Worm (Caenorhabditis elegans): Measurements from ENCODE around the gene C14A4.8.

Gene C14A4.8

ce11 chrII:10555484-10556075 is 42.4 kb downstream of the C14A4.8 start (continued):
- TF ChIP-seq daf-8 (GFP tag; IDR thresholded peaks at IDR 0.05) (no peak), aly-2 (tag; optimal IDR thresholded peaks at IDR 0.05) (no peak), hif-1 (tag; optimal IDR thresholded peaks at IDR 0.05) (peak in 1 of 2 experiments; percentile 49), mdl-1 (tag; optimal IDR thresholded peaks at IDR 0.05) (peak; percentile 43 to 47), ceh-82 (tag; optimal IDR thresholded peaks at IDR 0.05) (no peak)

ce11 chrII:10554972-10555371 is 43.0 kb downstream of the C14A4.8 start, which contains the start of gene mnk-1:
Gene mnk-1 (minus strand): TSS chrII:10555044.
- no peak for TF ChIP-seq nhr-25 (tag; optimal IDR thresholded peaks at IDR 0.05; ENCODE audit: borderline replicate concordance, insufficient read depth)
- TF ChIP-seq aha-1 (tag): peak; percentile 87

ce11 chrII:10554046-10554399 is 43.9 kb downstream of the C14A4.8 start:
- 0 out of 2 replicates have a peak, but pooled peaks have one; percentile 54 for TF ChIP-seq Y105C5A.15 (GFP tag; IDR thresholded peaks at IDR 0.05)
- TF ChIP-seq ama-1 (optimal IDR thresholded peaks at IDR 0.05): peak; percentile 38
- TF ChIP-seq ztf-7 (tag; optimal IDR thresholded peaks at IDR 0.05): no peak
- peak; percentile 21 for TF ChIP-seq nhr-25 (tag; optimal IDR thresholded peaks at IDR 0.05; ENCODE audit: borderline replicate concordance, insufficient read depth)
- TF ChIP-seq tra-1 (GFP tag; IDR thresholded peaks at IDR 0.05): 0 out of 2 replicates have a peak, but pooled peaks have one; percentile 19
- TF ChIP-seq hlh-30 (tag; optimal IDR thresholded peaks at IDR 0.05; ENCODE audit: insufficient read depth): peak; percentile 41
- no peak for TF ChIP-seq Y5F2A.4 (GFP tag; optimal IDR thresholded peaks at IDR 0.05)
- TF ChIP-seq sdz-12 (GFP tag; optimal IDR thresholded peaks at IDR 0.05): peak; percentile 70
- TF ChIP-seq nhr-41 (GFP tag; IDR thresholded peaks at IDR 0.05): peak; percentile 8; the same call in 1 of the 2 replicates
- peak; percentile 35; the same call in 1 of the 2 replicates for TF ChIP-seq Y48G9A.11 (GFP tag; IDR thresholded peaks at IDR 0.05)
- no peak for TF ChIP-seq zfp-2 (tag; optimal IDR thresholded peaks at IDR 0.05)
- TF ChIP-seq unc-62 (GFP tag; optimal IDR thresholded peaks at IDR 0.05 in 1 of 2): peak in 1 of 2 experiments; percentile 92
- TF ChIP-seq unc-62 (tag; optimal IDR thresholded peaks at IDR 0.05): no peak
- TF ChIP-seq daf-16 (GFP tag; optimal IDR thresholded peaks at IDR 0.05): no peak
- peak; percentile 19 for TF ChIP-seq daf-16 (tag; optimal IDR thresholded peaks at IDR 0.05)
- TF ChIP-seq ctbp-1 (GFP tag; IDR thresholded peaks at IDR 0.05): 0 out of 2 replicates have a peak, but pooled peaks have one; percentile 11

ce11 chrII:10553377-10554045 is 44.4 kb downstream of the C14A4.8 start:
- no peak for TF ChIP-seq tra-1 (GFP tag; IDR thresholded peaks at IDR 0.05)
- peak; percentile 81; the same call in 1 of the 2 replicates for TF ChIP-seq D1046.2 (GFP tag; IDR thresholded peaks at IDR 0.05)
- peak; percentile 34; the same call in 1 of the 2 replicates for TF ChIP-seq mdt-29 (GFP tag; IDR thresholded peaks at IDR 0.05)
- peak; percentile 56; the same call in 1 of the 2 replicates for TF ChIP-seq zfp-3 (GFP tag; conservative IDR thresholded peaks at IDR 0.05)
- no peak for TF ChIP-seq ceh-20 (GFP tag; IDR thresholded peaks at IDR 0.05)
- TF ChIP-seq tag-97 (GFP tag; IDR thresholded peaks at IDR 0.05): no peak
- peak; percentile 32 for TF ChIP-seq T20F7.1 (GFP tag; optimal IDR thresholded peaks at IDR 0.05)
- TF ChIP-seq nhr-42 (GFP tag; IDR thresholded peaks at IDR 0.05): no peak
- TF ChIP-seq hlh-11 (tag; optimal IDR thresholded peaks at IDR 0.05): peak; percentile 12
- no peak for TF ChIP-seq ceh-44 (GFP tag; IDR thresholded peaks at IDR 0.05)
- no peak for TF ChIP-seq lin-38 (GFP tag; IDR thresholded peaks at IDR 0.05)
- TF ChIP-seq nhr-41 (GFP tag; IDR thresholded peaks at IDR 0.05): no peak
- TF ChIP-seq daf-16 (GFP tag; optimal IDR thresholded peaks at IDR 0.05): no peak
- peak; percentile 12 for TF ChIP-seq daf-16 (tag; optimal IDR thresholded peaks at IDR 0.05)
- no peak for TF ChIP-seq ces-1 (GFP tag; optimal IDR thresholded peaks at IDR 0.05)
- peak; percentile 85 for TF ChIP-seq aha-1 (tag)
- TF ChIP-seq nhr-6 (tag; optimal IDR thresholded peaks at IDR 0.05): no peak
- TF ChIP-seq madf-9 (GFP tag; conservative IDR thresholded peaks at IDR 0.05): 0 out of 2 replicates have a peak, but pooled peaks have one; percentile 24
- peak in 1 of 2 experiments; percentile 43 for TF ChIP-seq lsy-2 (tag; optimal IDR thresholded peaks at IDR 0.05)
- 0 out of 2 replicates have a peak, but pooled peaks have one; percentile 25 for TF ChIP-seq egl-43 (GFP tag; IDR thresholded peaks at IDR 0.05)
- TF ChIP-seq ctbp-1 (GFP tag; IDR thresholded peaks at IDR 0.05): 0 out of 2 replicates have a peak, but pooled peaks have one; percentile 7
- no peak for TF ChIP-seq nhr-102 (tag; optimal IDR thresholded peaks at IDR 0.05)
- no peak for TF ChIP-seq daf-8 (GFP tag; IDR thresholded peaks at IDR 0.05)
- TF ChIP-seq mes-2 (tag; optimal IDR thresholded peaks at IDR 0.05; ENCODE audit: poor library complexity, severe bottlenecking): no peak
- TF ChIP-seq nhr-25 (tag; optimal IDR thresholded peaks at IDR 0.05; ENCODE audit: borderline replicate concordance, insufficient read depth): no peak
- no peak for TF ChIP-seq pqm-1 (tag; optimal IDR thresholded peaks at IDR 0.05)
- TF ChIP-seq hmg-1.1 (GFP tag; IDR thresholded peaks at IDR 0.05): no peak
- no peak for TF ChIP-seq nhr-237 (tag; optimal IDR thresholded peaks at IDR 0.05)

All from whole organism, L4 larva.